Worm (Caenorhabditis elegans) whole organism, L3 larva: ENCODE measurements around the gene act-2.

ENCODE experiments used
- ceh-16 ChIP-seq: sonication (generic microtip); optimal IDR thresholded peaks from 2 replicates; lab custom pipeline; 2017; ENCODE audit warnings: missing biosample characterization, missing genetic modification characterization
- ceh-28 ChIP-seq: fragments of 150-350 bp; optimal IDR thresholded peaks from 2 replicates; lab custom pipeline; 2014; ENCODE audit warnings: missing biosample characterization, missing genetic modification reagents, missing genetic modification characterization
- lin-15B ChIP-seq: fragments of 150-350 bp; optimal IDR thresholded peaks from 2 replicates; lab custom pipeline; 2014; ENCODE audit warnings: missing biosample characterization, missing genetic modification characterization
- lin-39 ChIP-seq: fragments of 150-350 bp; optimal IDR thresholded peaks from 2 replicates; lab custom pipeline; 2018; ENCODE audit warnings: missing biosample characterization, missing genetic modification reagents, missing genetic modification characterization
- nfya-1 ChIP-seq: sonication (generic microtip); optimal IDR thresholded peaks from 2 replicates; lab custom pipeline; 2017; ENCODE audit warnings: missing genetic modification characterization, mild to moderate bottlenecking, missing compliant biosample characterization, antibody characterized with exemption, moderate library complexity; ENCODE audit not compliant: insufficient read depth
- nhr-237 ChIP-seq: fragments of 150-350 bp; optimal IDR thresholded peaks from 2 replicates; lab custom pipeline; 2014; ENCODE audit warnings: missing biosample characterization, missing genetic modification characterization
- pha-4 ChIP-seq: fragments of 150-350 bp; optimal IDR thresholded peaks from 2 replicates; lab custom pipeline; 2014; ENCODE audit warnings: missing biosample characterization, missing genetic modification reagents, missing genetic modification characterization
- pqm-1 ChIP-seq: fragments of 150-350 bp; optimal IDR thresholded peaks from 2 replicates; lab custom pipeline; 2017; ENCODE audit warnings: missing biosample characterization, missing genetic modification characterization, inconsistent platforms
- sea-2 ChIP-seq: fragments of 150-350 bp; sonication (generic microtip); optimal IDR thresholded peaks from 4 replicates; lab custom pipeline; 2014; ENCODE audit warnings: missing biosample characterization, missing genetic modification reagents, missing genetic modification characterization
- snpc-4 ChIP-seq: fragments of 150-350 bp; optimal IDR thresholded peaks from 2 replicates; lab custom pipeline; 2014; ENCODE audit warnings: missing biosample characterization, missing genetic modification characterization
- zag-1 ChIP-seq: fragments of 150-350 bp; optimal IDR thresholded peaks from 2 replicates; lab custom pipeline; 2014; ENCODE audit warnings: missing biosample characterization, missing genetic modification characterization

DNA sequence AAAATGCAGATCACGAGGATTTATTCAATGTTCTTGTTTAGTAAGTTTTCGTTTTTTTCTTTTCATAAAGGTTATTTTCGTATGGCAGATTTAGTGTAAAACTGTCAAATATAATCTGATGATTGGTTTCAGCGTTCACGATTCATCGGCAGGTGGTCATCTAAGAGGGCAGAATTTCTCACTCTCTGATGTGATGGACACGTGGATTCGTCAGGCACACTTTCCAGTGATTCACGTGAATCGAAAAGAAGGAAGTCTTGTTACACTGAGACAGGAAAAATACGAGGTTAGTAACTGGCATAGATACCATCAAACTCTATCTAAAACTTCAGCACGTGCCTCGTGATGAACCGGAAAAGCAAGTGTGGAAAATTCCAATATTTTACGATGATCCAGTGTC lies 16.7 kb upstream of the act-2 start:
- TF ChIP-seq ceh-28, result no peak
- no peak for TF ChIP-seq pqm-1 (tag; lab: Kevin White, UChicago)
- TF ChIP-seq pha-4 (tag; lab: Kevin White, UChicago), result no peak
- no peak for TF ChIP-seq nhr-237 (tag; lab: Kevin White, UChicago)
- TF ChIP-seq lin-39 (tag; lab: Kevin White, UChicago), result no peak
- TF ChIP-seq sea-2 (GFP tag; lab: Kevin White, UChicago), result no peak
- no peak for TF ChIP-seq ceh-16 (tag; lab: Kevin White, UChicago)
- no peak for TF ChIP-seq zag-1 (tag; lab: Kevin White, UChicago)
- no peak for TF ChIP-seq snpc-4 (tag; lab: Kevin White, UChicago)
- no peak for TF ChIP-seq lin-15B (tag; lab: Kevin White, UChicago)
- TF ChIP-seq nfya-1, result no peak
